Fruit fly (Drosophila melanogaster): ENCODE data around the gene CG32407.

The CG32407 gene

DNA sequence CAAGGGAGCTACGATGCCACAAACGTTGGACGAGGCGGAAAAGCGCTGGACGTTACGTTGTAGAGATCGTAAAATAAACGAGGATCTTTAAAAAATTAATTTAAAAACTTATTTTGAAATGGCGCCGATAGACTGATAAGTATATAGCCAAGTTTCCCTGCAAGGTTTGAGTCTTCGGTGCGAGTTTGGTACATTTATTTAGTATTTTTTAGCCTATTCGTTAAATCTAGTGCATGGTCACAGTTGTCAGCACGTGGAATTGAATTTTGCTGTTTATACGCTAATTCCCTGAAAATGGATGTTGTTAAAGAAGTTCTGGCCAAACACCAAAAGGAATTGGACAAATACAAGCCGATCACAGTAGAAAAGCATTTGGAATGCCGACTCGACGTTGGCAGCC, 22.6 kb upstream of the CG32407 start, which contains the start of gene CG32409 (continued):
- TF ChIP-seq Max (GFP tag; optimal IDR thresholded peaks at IDR 0.05) (peak; percentile 96), eyg (GFP tag; optimal IDR thresholded peaks at IDR 0.05) (no peak), Dref (GFP tag; IDR thresholded peaks at IDR 0.05) (peak; percentile 88), schlank (tag; optimal IDR thresholded peaks at IDR 0.05) (no peak), Dp (GFP tag; optimal IDR thresholded peaks at IDR 0.05) (peak; percentile 96), HmgD (GFP tag; optimal IDR thresholded peaks at IDR 0.05) (peak; percentile 27), E2f2 (GFP tag; IDR thresholded peaks at IDR 0.05) (peak; percentile 99), Antp (GFP tag; optimal IDR thresholded peaks at IDR 0.05) (no peak), zf30C (GFP tag; optimal IDR thresholded peaks at IDR 0.05) (no peak), CG4854 (GFP tag; optimal IDR thresholded peaks at IDR 0.05) (no peak), ftz-f1 (GFP tag; optimal IDR thresholded peaks at IDR 0.05) (no peak), CG33213 (GFP tag; optimal IDR thresholded peaks at IDR 0.05) (peak; percentile 22), org-1 (GFP tag; optimal IDR thresholded peaks at IDR 0.05) (no peak), rib (GFP tag; IDR thresholded peaks at IDR 0.05) (no peak), bigmax (GFP tag; optimal IDR thresholded peaks at IDR 0.05) (no peak), CG13287 (GFP tag; IDR thresholded peaks at IDR 0.05; ENCODE audit: partially characterized antibody) (peak; percentile 38; the same call in 1 of the 2 replicates), CoRest (tag; optimal IDR thresholded peaks at IDR 0.05) (no peak), ab (GFP tag; optimal IDR thresholded peaks at IDR 0.05) (no peak), trem (tag; optimal IDR thresholded peaks at IDR 0.05) (peak; percentile 58), toy (GFP tag; IDR thresholded peaks at IDR 0.05) (no peak), CG31365 (tag; optimal IDR thresholded peaks at IDR 0.05) (no peak), Dll (GFP tag; IDR thresholded peaks at IDR 0.05; ENCODE audit: partially characterized antibody) (0 out of 4 replicates have a peak, but pooled peaks have one; percentile 35), wor (GFP tag; IDR thresholded peaks at IDR 0.05) (no peak), Stat92E (GFP tag; optimal IDR thresholded peaks at IDR 0.05) (peak in 1 of 3 experiments; percentile 62), CG8089 (GFP tag; optimal IDR thresholded peaks at IDR 0.05) (no peak), BEAF-32 (GFP tag; optimal IDR thresholded peaks at IDR 0.05) (peak; percentile 52), CG4360 (GFP tag; IDR thresholded peaks at IDR 0.05) (no peak), chinmo (GFP tag; IDR thresholded peaks at IDR 0.05; ENCODE audit: partially characterized antibody) (0 out of 4 replicates have a peak, but pooled peaks have one; percentile 36), CG10267 (tag; optimal IDR thresholded peaks at IDR 0.05) (no peak), inv (GFP tag; IDR thresholded peaks at IDR 0.05; ENCODE audit: partially characterized antibody) (no peak), CG14710 (tag; optimal IDR thresholded peaks at IDR 0.05) (no peak), Med (GFP tag) (peak; percentile 83), az2 (GFP tag; optimal IDR thresholded peaks at IDR 0.05) (no peak), ttk (GFP tag; IDR thresholded peaks at IDR 0.05) (no peak), hkb (optimal IDR thresholded peaks at IDR 0.05) (peak; percentile 47), hkb (GFP tag; IDR thresholded peaks at IDR 0.05) (no peak), MESR4 (GFP tag; optimal IDR thresholded peaks at IDR 0.05) (peak; percentile 54), Myb (GFP tag; optimal IDR thresholded peaks at IDR 0.05) (peak; percentile 76), sens (GFP tag) (peak; percentile 39), pzg (GFP tag; optimal IDR thresholded peaks at IDR 0.05) (peak; percentile 94), Opbp (GFP tag; IDR thresholded peaks at IDR 0.05; ENCODE audit: partially characterized antibody) (peak; percentile 48; the same call in 1 of the 3 replicates), gfzf (GFP tag; optimal IDR thresholded peaks at IDR 0.05) (peak; percentile 97), CG4617 (GFP tag; optimal IDR thresholded peaks at IDR 0.05; ENCODE audit: borderline replicate concordance) (peak; percentile 28), vvl (GFP tag; IDR thresholded peaks at IDR 0.05) (0 out of 2 replicates have a peak, but pooled peaks have one; percentile 11), CG4282 (GFP tag; optimal IDR thresholded peaks at IDR 0.05) (no peak), CG2116 (GFP tag; optimal IDR thresholded peaks at IDR 0.05) (peak; percentile 68), sens-2 (GFP tag; IDR thresholded peaks at IDR 0.05) (no peak), dm (GFP tag; optimal IDR thresholded peaks at IDR 0.05) (peak; percentile 99), nmo (GFP tag; optimal IDR thresholded peaks at IDR 0.05) (peak; percentile 44), CG31388 (GFP tag; optimal IDR thresholded peaks at IDR 0.05) (no peak), Bgb (GFP tag; IDR thresholded peaks at IDR 0.05; ENCODE audit: partially characterized antibody) (peak; percentile 37; the same call in 1 of the 2 replicates)

Measured in whole organism, embryonic.